Fruit fly (Drosophila melanogaster) whole organism, wandering third instar larva: Measurements from ENCODE around the gene emc.

ENCODE experiments used
- Abd-B ChIP-seq: fragments of >200 bp; optimal IDR thresholded peaks from 2 replicates; lab custom pipeline; 2017; ENCODE audit warnings: missing biosample characterization, missing genetic modification characterization
- Dfd ChIP-seq: fragments of >200 bp; optimal IDR thresholded peaks from 2 replicates; lab custom pipeline; 2017; ENCODE audit warnings: missing biosample characterization, missing genetic modification characterization
- OdsH ChIP-seq: fragments of 200-800 bp; sonication (Bioruptor generic); optimal IDR thresholded peaks from 2 replicates; lab custom pipeline; 2016; ENCODE audit warnings: missing biosample characterization, mild to moderate bottlenecking, missing genetic modification characterization
- Rel ChIP-seq, 2 experiments: fragments of 200-800 bp; sonication (Bioruptor generic) in 1 of 2; optimal IDR thresholded peaks; 2 replicates in 1 of 2; 3 replicates in 1 of 2; lab custom pipeline; 2016 to 2019; ENCODE audit warnings: mild to moderate bottlenecking in 2 of 2, missing biosample characterization in 2 of 2, missing genetic modification characterization in 2 of 2, moderate library complexity in 1 of 2
- br ChIP-seq: fragments of 200-800 bp; sonication (Bioruptor generic); optimal IDR thresholded peaks from 2 replicates; lab custom pipeline; 2016; ENCODE audit warnings: missing biosample characterization, missing genetic modification characterization
- h ChIP-seq: fragments of 200-800 bp; sonication (Bioruptor generic); optimal IDR thresholded peaks from 3 replicates; lab custom pipeline; 2016; ENCODE audit warnings: missing biosample characterization, mild to moderate bottlenecking, missing genetic modification characterization
- rgr ChIP-seq: fragments of 200-800 bp; sonication (Bioruptor generic); optimal IDR thresholded peaks from 3 replicates; lab custom pipeline; 2016; ENCODE audit warnings: missing biosample characterization, mild to moderate bottlenecking, missing genetic modification characterization
- tai ChIP-seq: sonication (Bioruptor generic); optimal IDR thresholded peaks from 2 replicates; lab custom pipeline; 2016; ENCODE audit warnings: missing biosample characterization, missing genetic modification characterization
- woc ChIP-seq: sonication (Bioruptor generic); optimal IDR thresholded peaks from 2 replicates; lab custom pipeline; 2016; ENCODE audit warnings: missing biosample characterization, mild to moderate bottlenecking, missing genetic modification characterization

DNA sequence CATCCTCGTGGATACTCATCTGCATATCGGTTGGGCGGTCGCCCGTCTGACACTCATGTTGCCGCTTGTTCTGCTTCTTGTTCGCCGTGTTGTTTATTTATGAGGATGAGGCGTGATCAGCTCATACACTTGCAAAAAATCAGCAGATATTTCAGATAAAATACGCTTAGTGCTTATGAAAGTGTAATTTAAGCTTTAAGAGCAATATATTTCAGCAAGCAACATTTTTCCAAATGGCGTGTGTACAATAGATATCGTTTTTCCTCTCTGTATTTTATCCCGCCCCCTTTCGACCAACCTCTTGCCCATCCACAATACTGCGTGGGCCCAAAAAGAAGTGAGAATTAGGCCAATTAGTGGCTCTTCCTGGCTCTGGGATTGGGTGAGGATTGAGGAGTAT lies 23.0 kb downstream of the emc start:
- TF ChIP-seq Rel (GFP tag; optimal IDR thresholded peaks at IDR 0.05; lab: Kevin White, UChicago) (no peak), Rel (tag; optimal IDR thresholded peaks at IDR 0.05; lab: Kevin White, UChicago) (no peak), Dfd (GFP tag; lab: Kevin White, UChicago) (no peak), tai (GFP tag; lab: Kevin White, UChicago) (no peak), Abd-B (GFP tag; lab: Kevin White, UChicago) (no peak), br (peak; percentile 52), h (GFP tag; lab: Kevin White, UChicago) (peak; percentile 77), woc (GFP tag; lab: Kevin White, UChicago) (peak; percentile 40), OdsH (peak; percentile 51), rgr (GFP tag; lab: Kevin White, UChicago) (peak; percentile 45)
